Fruit fly (Drosophila melanogaster) whole organism, embryonic: ENCODE results near the gene hry.

ENCODE experiments used
- Atf-2 ChIP-seq: fragments of 200-800 bp; sonication (Bioruptor generic); optimal IDR thresholded peaks from 2 replicates; lab custom pipeline; 2016; ENCODE audit warnings: missing biosample characterization, missing genetic modification characterization
- Atf6 ChIP-seq: fragments of 200-800 bp; sonication (Bioruptor generic); IDR thresholded peaks from 2 replicates; pipeline ENCODE4 v1.3.6; 2022; ENCODE audit warnings: missing biosample characterization, missing genetic modification characterization
- B-H2 ChIP-seq: fragments of 200-800 bp; sonication (Bioruptor generic); optimal IDR thresholded peaks from 2 replicates; lab custom pipeline; 2018; ENCODE audit warnings: missing biosample characterization, mild to moderate bottlenecking, missing genetic modification characterization
- CG1024 ChIP-seq: fragments of 200-800 bp; sonication (Bioruptor generic); IDR thresholded peaks from 2 replicates; pipeline ENCODE4 v1.3.6; 2022; ENCODE audit warnings: missing biosample characterization, missing genetic modification characterization
- CG10274 ChIP-seq: fragments of 200-800 bp; sonication (Bioruptor generic); optimal IDR thresholded peaks from 3 replicates; lab custom pipeline; 2017; ENCODE audit warnings: missing biosample characterization, mild to moderate bottlenecking, missing genetic modification characterization
- CG11093 ChIP-seq: fragments of 200-800 bp; sonication (Bioruptor generic); IDR thresholded peaks from 3 replicates; pipeline ENCODE4 v1.3.6; 2022; ENCODE audit warnings: missing biosample characterization, missing genetic modification characterization
- CG12942 ChIP-seq: fragments of 200-800 bp; sonication (Bioruptor generic); optimal IDR thresholded peaks from 3 replicates; lab custom pipeline; 2016; ENCODE audit warnings: missing biosample characterization, missing genetic modification characterization
- CG13775 ChIP-seq: fragments of 200-800 bp; sonication (Bioruptor generic); optimal IDR thresholded peaks from 3 replicates; lab custom pipeline; 2017; ENCODE audit warnings: missing biosample characterization, mild to moderate bottlenecking, missing genetic modification characterization
- CG16813 ChIP-seq: fragments of 200-800 bp; sonication (Bioruptor generic); IDR thresholded peaks from 3 replicates; pipeline ENCODE4 v1.3.6; 2022; ENCODE audit warnings: missing biosample characterization, missing genetic modification characterization; ENCODE audit not compliant: partially characterized antibody
- CG17186 ChIP-seq: fragments of 200-800 bp; sonication (Bioruptor generic); optimal IDR thresholded peaks from 3 replicates; lab custom pipeline; 2017; ENCODE audit warnings: missing biosample characterization, missing genetic modification reagents, missing genetic modification characterization
- CG17829 ChIP-seq: fragments of 200-800 bp; optimal IDR thresholded peaks from 2 replicates; lab custom pipeline; 2019; ENCODE audit warnings: missing biosample characterization, mild to moderate bottlenecking, missing genetic modification characterization, moderate library complexity
- CG18619 ChIP-seq: fragments of 200-800 bp; sonication (Bioruptor generic); optimal IDR thresholded peaks from 3 replicates; lab custom pipeline; 2017; ENCODE audit warnings: missing biosample characterization, mild to moderate bottlenecking, missing genetic modification characterization
- CG30403 ChIP-seq: fragments of 200-800 bp; sonication (Bioruptor generic); optimal IDR thresholded peaks from 3 replicates; lab custom pipeline; 2016; ENCODE audit warnings: missing biosample characterization, missing genetic modification characterization
- CG4424 ChIP-seq: fragments of 200-800 bp; sonication (Bioruptor generic); optimal IDR thresholded peaks from 3 replicates; lab custom pipeline; 2016; ENCODE audit warnings: missing biosample characterization, missing genetic modification characterization
- CG4730 ChIP-seq: fragments of 200-800 bp; sonication (Bioruptor generic); IDR thresholded peaks from 2 replicates; pipeline ENCODE4 v1.3.6; 2022; ENCODE audit warnings: missing biosample characterization, missing genetic modification characterization
- CG5245 ChIP-seq: fragments of 200-800 bp; sonication (Bioruptor generic); optimal IDR thresholded peaks from 3 replicates; lab custom pipeline; 2016; ENCODE audit warnings: missing biosample characterization, missing genetic modification characterization
- CG6254 ChIP-seq: fragments of 200-800 bp; sonication (Bioruptor generic); optimal IDR thresholded peaks from 3 replicates; lab custom pipeline; 2017; ENCODE audit warnings: mild to moderate bottlenecking, missing biosample characterization, missing genetic modification reagents, missing genetic modification characterization
- CG7786 ChIP-seq: fragments of 200-800 bp; sonication (Bioruptor generic); optimal IDR thresholded peaks from 2 replicates; lab custom pipeline; 2016; ENCODE audit warnings: missing biosample characterization, missing genetic modification characterization
- CG7839 ChIP-seq: fragments of 200-800 bp; sonication (Bioruptor generic); optimal IDR thresholded peaks from 3 replicates; lab custom pipeline; 2018; ENCODE audit warnings: missing biosample characterization, mild to moderate bottlenecking, missing genetic modification characterization, moderate library complexity
- CG7963 ChIP-seq: fragments of 200-800 bp; sonication (Bioruptor generic); IDR thresholded peaks from 3 replicates; pipeline ENCODE4 v1.3.6; 2022; ENCODE audit warnings: missing biosample characterization, missing genetic modification characterization; ENCODE audit not compliant: partially characterized antibody
- CG8388 ChIP-seq: fragments of 200-800 bp; sonication (Bioruptor generic); optimal IDR thresholded peaks from 2 replicates; lab custom pipeline; 2019; ENCODE audit warnings: missing biosample characterization, mild to moderate bottlenecking, missing genetic modification characterization, moderate library complexity
- CG9437 ChIP-seq: fragments of 200-800 bp; sonication (Bioruptor generic); optimal IDR thresholded peaks from 2 replicates; lab custom pipeline; 2018; ENCODE audit warnings: missing biosample characterization, mild to moderate bottlenecking, missing genetic modification characterization
- CG9817 ChIP-seq: fragments of 200-800 bp; sonication (Bioruptor generic); optimal IDR thresholded peaks from 2 replicates; lab custom pipeline; 2018; ENCODE audit warnings: missing biosample characterization, mild to moderate bottlenecking, missing genetic modification characterization, moderate library complexity
- ERR ChIP-seq: fragments of 200-800 bp; sonication (Bioruptor generic); optimal IDR thresholded peaks from 2 replicates; lab custom pipeline; 2016; ENCODE audit warnings: missing biosample characterization, missing genetic modification characterization
- Fer2 ChIP-seq: fragments of 200-800 bp; sonication (Bioruptor generic); optimal IDR thresholded peaks from 2 replicates; lab custom pipeline; 2018; ENCODE audit warnings: missing biosample characterization, mild to moderate bottlenecking, missing genetic modification characterization, moderate library complexity
- HmgZ ChIP-seq: fragments of 200-800 bp; sonication (Bioruptor generic); optimal IDR thresholded peaks from 2 replicates; lab custom pipeline; 2018; ENCODE audit warnings: missing biosample characterization, mild to moderate bottlenecking, missing genetic modification characterization
- Hr39 ChIP-seq: fragments of >200 bp; optimal IDR thresholded peaks from 2 replicates; lab custom pipeline; 2017
- Kr ChIP-seq: fragments of 200-800 bp; sonication (Bioruptor generic); optimal IDR thresholded peaks from 2 replicates; lab custom pipeline; 2017; ENCODE audit warnings: missing biosample characterization, mild to moderate bottlenecking, missing genetic modification characterization
- MTF-1 ChIP-seq: fragments of 200-800 bp; sonication (Bioruptor generic); optimal IDR thresholded peaks from 2 replicates; lab custom pipeline; 2018; ENCODE audit warnings: missing biosample characterization, mild to moderate bottlenecking, missing genetic modification characterization, borderline replicate concordance
- Med ChIP-seq: fragments of 200-800 bp; sonication (Bioruptor generic); peaks from one replicate; lab custom pipeline; 2016; ENCODE audit warnings: missing biosample characterization, missing genetic modification characterization, mild to moderate bottlenecking, inconsistent platforms, moderate library complexity
- PHDP ChIP-seq: fragments of 200-800 bp; sonication (Bioruptor generic); optimal IDR thresholded peaks from 3 replicates; lab custom pipeline; 2018; ENCODE audit warnings: missing biosample characterization, mild to moderate bottlenecking, missing genetic modification characterization, moderate library complexity
- Sox102F ChIP-seq: fragments of 200-800 bp; sonication (Bioruptor generic); optimal IDR thresholded peaks from 2 replicates; lab custom pipeline; 2018; ENCODE audit warnings: missing biosample characterization, mild to moderate bottlenecking, missing genetic modification characterization, moderate library complexity
- Xbp1 ChIP-seq: fragments of 200-800 bp; sonication (Bioruptor generic); optimal IDR thresholded peaks from 3 replicates; lab custom pipeline; 2016; ENCODE audit warnings: missing biosample characterization, mild to moderate bottlenecking, missing genetic modification characterization
- ab ChIP-seq: fragments of 200-800 bp; sonication (Bioruptor generic); optimal IDR thresholded peaks from 2 replicates; lab custom pipeline; 2016; ENCODE audit warnings: missing biosample characterization, missing genetic modification characterization
- chif ChIP-seq, 2 experiments: fragments of 200-800 bp; sonication (Bioruptor generic); optimal IDR thresholded peaks; 3 replicates each; lab custom pipeline; 2016; ENCODE audit warnings: missing biosample characterization in 2 of 2, missing genetic modification characterization in 2 of 2
- corto ChIP-seq: fragments of 200-800 bp; sonication (Bioruptor generic); optimal IDR thresholded peaks from 2 replicates; lab custom pipeline; 2016; ENCODE audit warnings: missing biosample characterization, mild to moderate bottlenecking, missing genetic modification characterization, moderate library complexity
- dati ChIP-seq: fragments of 200-800 bp; sonication (Bioruptor generic); IDR thresholded peaks from 2 replicates; pipeline ENCODE4 v1.3.6; 2022; ENCODE audit warnings: missing biosample characterization, missing genetic modification characterization
- dpn ChIP-seq, 2 experiments: fragments of 200-800 bp; sonication (Bioruptor generic); optimal IDR thresholded peaks; 3 replicates each; lab custom pipeline; 2016; ENCODE audit warnings: missing biosample characterization in 2 of 2, missing genetic modification characterization in 2 of 2
- esg ChIP-seq: fragments of 200-800 bp; sonication (Bioruptor generic); conservative IDR thresholded peaks from 2 replicates; pipeline ENCODE4 v1.3.6; 2022; ENCODE audit warnings: missing biosample characterization, missing genetic modification characterization
- gt ChIP-seq: fragments of 200-800 bp; sonication (Bioruptor generic); IDR thresholded peaks from 2 replicates; pipeline ENCODE4 v1.3.6; 2022; ENCODE audit warnings: missing biosample characterization, missing genetic modification characterization
- jing ChIP-seq: fragments of 200-800 bp; sonication (Bioruptor generic); optimal IDR thresholded peaks from 2 replicates; lab custom pipeline; 2018; ENCODE audit warnings: missing biosample characterization, mild to moderate bottlenecking, missing genetic modification characterization
- lmd ChIP-seq: fragments of 200-800 bp; sonication (Bioruptor generic); IDR thresholded peaks from 2 replicates; pipeline ENCODE4 v1.3.6; 2022; ENCODE audit warnings: missing biosample characterization, missing genetic modification characterization
- lola ChIP-seq, 3 experiments: fragments of >200 bp in 2 of 3; fragments of 200-800 bp in 1 of 3; sonication (Bioruptor generic) in 1 of 3; optimal IDR thresholded peaks; 2 replicates each; lab custom pipeline; 2017 to 2019; ENCODE audit warnings: missing biosample characterization in 3 of 3, missing genetic modification characterization in 3 of 3, mild to moderate bottlenecking in 1 of 3, moderate library complexity in 1 of 3
- pb ChIP-seq: fragments of 200-800 bp; sonication (Bioruptor generic); optimal IDR thresholded peaks from 3 replicates; lab custom pipeline; 2016; ENCODE audit warnings: missing biosample characterization, missing genetic modification characterization
- pita ChIP-seq: fragments of 200-800 bp; sonication (Bioruptor generic); optimal IDR thresholded peaks from 2 replicates; lab custom pipeline; 2017; ENCODE audit warnings: missing biosample characterization, mild to moderate bottlenecking, missing genetic modification characterization
- sna ChIP-seq: fragments of 200-800 bp; sonication (Bioruptor generic); IDR thresholded peaks from 2 replicates; pipeline ENCODE4 v1.3.6; 2022; ENCODE audit warnings: missing biosample characterization, missing genetic modification characterization; ENCODE audit not compliant: partially characterized antibody
- stc ChIP-seq: fragments of 200-800 bp; sonication (Bioruptor generic); IDR thresholded peaks from 2 replicates; pipeline ENCODE4 v1.3.6; 2022; ENCODE audit warnings: missing biosample characterization, missing genetic modification characterization
- zen ChIP-seq: fragments of 200-800 bp; sonication (Bioruptor generic); optimal IDR thresholded peaks from 3 replicates; lab custom pipeline; 2018; ENCODE audit warnings: missing biosample characterization, mild to moderate bottlenecking, missing genetic modification characterization, moderate library complexity
- zfh2 ChIP-seq: fragments of 200-800 bp; sonication (Bioruptor generic); optimal IDR thresholded peaks from 2 replicates; lab custom pipeline; 2016; ENCODE audit warnings: missing biosample characterization, missing genetic modification characterization

The hry gene

dm6 chr3L:8672199-8673059 lies 3.1 kb upstream of the hry start (continued):
- TF ChIP-seq Sox102F (peak; percentile 51), CG6254 (GFP tag; lab: Kevin White, UChicago) (no peak), HmgZ (peak; percentile 31), Atf6 (peak; percentile 77), Fer2 (tag; lab: Kevin White, UChicago) (no peak), pita (GFP tag; lab: Kevin White, UChicago) (no peak), CG9817 (peak; percentile 38), jing (GFP tag; lab: Kevin White, UChicago) (no peak), CG13775 (peak; percentile 58), CG7963 (GFP tag; lab: Robert Waterston, UW) (no peak), CG18619 (GFP tag; lab: Kevin White, UChicago) (peak; percentile 45), ab (GFP tag; lab: Kevin White, UChicago) (no peak), CG7786 (GFP tag; lab: Kevin White, UChicago) (peak; percentile 39), CG11093 (GFP tag; lab: Robert Waterston, UW) (0 out of 3 replicates have a peak, but pooled peaks have one; percentile 32), Atf-2 (GFP tag; lab: Kevin White, UChicago) (no peak), MTF-1 (no peak), B-H2 (no peak), lola (GFP tag; optimal IDR thresholded peaks at IDR 0.05; lab: Kevin White, UChicago) (no peak), stc (peak; percentile 27; the same call in 1 of the 2 replicates), zen (tag; lab: Kevin White, UChicago) (no peak), CG8388 (GFP tag; lab: Kevin White, UChicago) (peak; percentile 13), lmd (GFP tag; lab: Robert Waterston, UW) (peak; percentile 20; the same call in 1 of the 2 replicates), PHDP (tag; lab: Kevin White, UChicago) (peak; percentile 66), esg (GFP tag; lab: Robert Waterston, UW) (no peak), CG1024 (GFP tag; lab: Robert Waterston, UW) (no peak), CG4730 (GFP tag; lab: Robert Waterston, UW) (no peak), sna (GFP tag; lab: Robert Waterston, UW) (no peak), zfh2 (GFP tag; lab: Kevin White, UChicago) (peak; percentile 27), CG30403 (peak; percentile 40), Med (peak; percentile 75), dpn (GFP tag; optimal IDR thresholded peaks at IDR 0.05; lab: Kevin White, UChicago) (peak; percentile 23 to 34), ERR (no peak), Xbp1 (GFP tag; lab: Kevin White, UChicago) (peak; percentile 19), Kr (GFP tag; lab: Kevin White, UChicago) (no peak), CG7839 (tag; lab: Kevin White, UChicago) (peak; percentile 63), CG16813 (GFP tag; lab: Robert Waterston, UW) (no peak), CG17829 (tag; lab: Kevin White, UChicago) (no peak), dati (GFP tag; lab: Robert Waterston, UW) (no peak), pb (GFP tag; lab: Kevin White, UChicago) (no peak), chif (GFP tag; optimal IDR thresholded peaks at IDR 0.05; lab: Kevin White, UChicago) (no peak), CG9437 (no peak), corto (GFP tag; lab: Kevin White, UChicago) (peak; percentile 14), CG4424 (no peak), CG10274 (GFP tag; lab: Kevin White, UChicago) (no peak), gt (GFP tag; lab: Robert Waterston, UW) (no peak), CG17186 (GFP tag; lab: Kevin White, UChicago) (no peak), CG5245 (GFP tag; lab: Kevin White, UChicago) (no peak), CG12942 (no peak), Hr39 (lab: Kevin White, UChicago) (no peak)
